Fruit fly (Drosophila melanogaster) S2 (cell line): ENCODE measurements around the gene CG9356.

Source experiments
- CG8478 ChIP-seq: fragments of >200 bp; optimal IDR thresholded peaks from 2 replicates; lab custom pipeline; 2018
- CTCF ChIP-seq, 2 experiments: fragments of >200 bp; optimal IDR thresholded peaks; 2 replicates each; lab custom pipeline; 2018

CG9356 gene

DNA sequence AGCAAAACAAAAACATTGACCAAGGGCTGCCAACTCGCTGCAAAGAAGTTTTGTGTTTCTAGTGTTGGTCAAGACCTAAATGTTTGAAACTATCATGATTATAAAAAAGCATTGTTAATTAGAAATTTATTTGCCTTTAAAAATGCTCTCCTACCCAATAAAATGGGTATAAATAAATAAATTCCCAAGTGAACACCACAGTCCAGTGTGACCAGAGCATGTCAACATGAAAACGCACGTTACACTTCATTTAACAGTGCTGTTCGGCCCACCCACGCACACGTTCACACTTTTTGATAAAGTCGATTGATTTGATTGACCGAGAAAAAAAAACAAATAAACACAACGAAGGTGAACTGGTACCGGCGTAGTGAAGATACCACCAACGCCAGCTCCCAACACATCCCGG lies at the start of gene CG9356, which contains the start of the genes BBIP1 and CG8135:
CG9356 (minus strand) TSS at position 166 of the 409 bp plus-strand sequence.
BBIP1 (plus strand) TSS at position 282 of the 409 bp plus-strand sequence.
CG8135 (plus strand) TSS at position 282 of the 409 bp plus-strand sequence.
- TF ChIP-seq CG8478 (lab: Kevin White, UChicago) (no peak), CTCF (optimal IDR thresholded peaks at IDR 0.05; lab: Kevin White, UChicago) (no peak)

dm6 chr3R:9450672-9451071 lies 46.6 kb upstream of the CG9356 start:
- TF ChIP-seq CTCF (optimal IDR thresholded peaks at IDR 0.05; lab: Kevin White, UChicago) (no peak), CG8478 (lab: Kevin White, UChicago) (no peak)

- TF ChIP-seq CG8478 (lab: Kevin White, UChicago) (no peak), CTCF (optimal IDR thresholded peaks at IDR 0.05; lab: Kevin White, UChicago) (no peak)
Observed at dm6 chr3R:9448320-9448719, 44.3 kb upstream of the CG9356 start.

- TF ChIP-seq CTCF (optimal IDR thresholded peaks at IDR 0.05; lab: Kevin White, UChicago) (no peak), CG8478 (lab: Kevin White, UChicago) (no peak)
Observed at dm6 chr3R:9441996-9442395, 37.9 kb upstream of the CG9356 start.

dm6 chr3R:9441134-9441533 lies 37.1 kb upstream of the CG9356 start:
- no peak for TF ChIP-seq CTCF (optimal IDR thresholded peaks at IDR 0.05; lab: Kevin White, UChicago)
- no peak for TF ChIP-seq CG8478 (lab: Kevin White, UChicago)

- TF ChIP-seq CTCF (optimal IDR thresholded peaks at IDR 0.05; lab: Kevin White, UChicago): no peak
- TF ChIP-seq CG8478 (lab: Kevin White, UChicago): no peak
Observed at dm6 chr3R:9437618-9438017, 33.5 kb upstream of the CG9356 start.

dm6 chr3R:9436358-9436972 lies 32.4 kb upstream of the CG9356 start:
- TF ChIP-seq CTCF (optimal IDR thresholded peaks at IDR 0.05; lab: Kevin White, UChicago) (no peak), CG8478 (lab: Kevin White, UChicago) (no peak)

dm6 chr3R:9435898-9436297 lies 31.8 kb upstream of the CG9356 start:
- TF ChIP-seq CTCF (optimal IDR thresholded peaks at IDR 0.05; lab: Kevin White, UChicago): no peak
- TF ChIP-seq CG8478 (lab: Kevin White, UChicago): no peak

- TF ChIP-seq CG8478 (lab: Kevin White, UChicago) (no peak), CTCF (optimal IDR thresholded peaks at IDR 0.05; lab: Kevin White, UChicago) (no peak)
Observed at dm6 chr3R:9434543-9435407, 30.7 kb upstream of the CG9356 start.

DNA sequence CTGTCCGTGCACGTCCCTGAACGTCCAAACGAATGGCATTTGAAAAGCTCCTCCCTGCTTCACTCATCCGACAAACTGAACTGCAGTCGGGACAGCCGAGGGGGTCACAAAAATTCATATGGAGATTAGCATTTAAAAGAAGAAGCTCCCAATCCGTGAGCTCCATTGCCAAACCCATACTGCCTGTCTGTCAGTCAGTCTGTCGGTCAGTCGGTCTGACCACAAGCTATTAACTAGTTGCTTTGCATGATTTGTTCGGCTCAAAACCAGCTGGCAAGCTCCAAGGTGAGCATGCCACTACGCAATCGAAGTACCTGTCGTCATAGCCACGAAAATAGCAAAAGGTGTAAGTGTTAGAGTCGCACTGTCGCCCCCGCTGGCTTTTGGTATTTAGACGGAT lies 29.7 kb upstream of the CG9356 start:
- TF ChIP-seq CTCF (optimal IDR thresholded peaks at IDR 0.05; lab: Kevin White, UChicago) (no peak), CG8478 (lab: Kevin White, UChicago) (no peak)

- TF ChIP-seq CG8478 (lab: Kevin White, UChicago) (no peak), CTCF (optimal IDR thresholded peaks at IDR 0.05; lab: Kevin White, UChicago) (no peak)
Observed at dm6 chr3R:9433270-9433669, 29.2 kb upstream of the CG9356 start.

- no peak for TF ChIP-seq CTCF (optimal IDR thresholded peaks at IDR 0.05; lab: Kevin White, UChicago)
- no peak for TF ChIP-seq CG8478 (lab: Kevin White, UChicago)
Observed at dm6 chr3R:9430344-9431253, 26.5 kb upstream of the CG9356 start.

DNA sequence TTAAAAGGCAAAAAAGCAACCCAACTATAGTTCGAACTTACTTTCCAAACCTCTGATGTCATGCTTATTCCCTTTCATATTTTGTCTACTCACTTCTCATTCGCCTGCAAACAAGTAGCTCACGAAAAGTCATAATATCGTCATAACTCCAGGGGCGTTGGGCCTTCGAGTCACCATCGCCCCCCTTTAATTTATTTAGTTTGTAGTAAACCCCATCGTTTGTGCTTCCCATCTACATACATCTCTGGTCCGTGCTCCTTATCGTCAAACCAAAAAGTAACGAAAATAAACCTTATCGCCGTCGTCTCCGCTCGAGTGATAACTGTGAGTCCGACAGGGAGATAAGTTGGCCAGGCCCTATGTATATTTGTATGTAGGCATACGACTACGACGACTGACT lies 24.9 kb upstream of the CG9356 start:
- TF ChIP-seq CTCF (optimal IDR thresholded peaks at IDR 0.05; lab: Kevin White, UChicago): no peak
- TF ChIP-seq CG8478 (lab: Kevin White, UChicago): no peak

DNA sequence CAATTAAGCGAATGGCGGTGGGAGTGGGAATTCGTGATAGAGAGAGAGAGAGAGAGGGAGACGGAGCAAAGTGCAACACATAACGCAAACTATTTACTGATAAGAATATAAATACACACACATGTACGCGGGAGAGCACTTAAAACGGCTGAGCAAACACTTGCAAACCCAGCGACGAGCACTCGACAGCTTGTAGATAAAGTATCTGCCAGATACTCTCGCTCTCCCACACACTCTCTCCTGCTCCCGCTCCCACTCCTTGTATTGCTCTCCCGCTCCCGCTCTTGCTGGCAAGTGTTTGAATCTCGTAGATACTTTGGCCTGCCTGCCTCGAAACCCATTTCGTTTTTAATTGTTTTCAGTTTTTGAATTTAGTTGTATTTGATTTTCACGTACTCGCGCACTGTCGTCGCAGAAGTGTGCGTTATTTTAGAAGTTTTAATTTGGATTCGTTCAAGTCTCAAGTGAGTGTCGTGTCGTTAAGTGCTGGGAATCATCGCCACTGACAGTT lies 24.2 kb upstream of the CG9356 start:
- TF ChIP-seq CTCF (optimal IDR thresholded peaks at IDR 0.05; lab: Kevin White, UChicago) (no peak), CG8478 (lab: Kevin White, UChicago) (no peak)
